Fruit fly (Drosophila melanogaster) whole organism, adult: ENCODE results near the gene NimC3.
A peak's percentile ranks its signal among the peaks of the same experiment; 100 is the strongest.

ENCODE experiments used
- CG11617 ChIP-seq: fragments of 200-800 bp; sonication (Bioruptor generic); optimal IDR thresholded peaks from 2 replicates; lab custom pipeline; 2017; ENCODE audit warnings: mild to moderate bottlenecking, missing biosample characterization, missing genetic modification reagents, missing genetic modification characterization
- CG12768 ChIP-seq: fragments of 200-800 bp; sonication (Bioruptor generic); optimal IDR thresholded peaks from 2 replicates; lab custom pipeline; 2017; ENCODE audit warnings: missing biosample characterization, missing genetic modification characterization, mild to moderate bottlenecking, moderate library complexity, missing genetic modification reagents
- CG14711 ChIP-seq: fragments of 200-800 bp; sonication (Bioruptor generic); optimal IDR thresholded peaks from 2 replicates; lab custom pipeline; 2018; ENCODE audit warnings: missing biosample characterization, mild to moderate bottlenecking, missing genetic modification characterization, moderate library complexity
- CG1620 ChIP-seq: fragments of 200-800 bp; sonication (Bioruptor generic); optimal IDR thresholded peaks from 2 replicates; lab custom pipeline; 2016; ENCODE audit warnings: missing biosample characterization, missing genetic modification characterization
- CG33017 ChIP-seq: fragments of 200-800 bp; sonication (Bioruptor generic); optimal IDR thresholded peaks from 2 replicates; lab custom pipeline; 2018; ENCODE audit warnings: missing biosample characterization, mild to moderate bottlenecking, missing genetic modification characterization, moderate library complexity
- CG5204 ChIP-seq: fragments of 200-800 bp; sonication (Bioruptor generic); optimal IDR thresholded peaks from 2 replicates; lab custom pipeline; 2016; ENCODE audit warnings: missing biosample characterization, missing genetic modification characterization
- CG7045 ChIP-seq: fragments of 200-800 bp; sonication (Bioruptor generic); optimal IDR thresholded peaks from 2 replicates; lab custom pipeline; 2017; ENCODE audit warnings: missing biosample characterization, mild to moderate bottlenecking, missing genetic modification characterization
- CG7101 ChIP-seq: fragments of 200-800 bp; sonication (Bioruptor generic); optimal IDR thresholded peaks from 2 replicates; lab custom pipeline; 2018; ENCODE audit warnings: missing biosample characterization, mild to moderate bottlenecking, missing genetic modification characterization, moderate library complexity
- Clk ChIP-seq: fragments of 200-800 bp; sonication (Bioruptor generic); optimal IDR thresholded peaks from 2 replicates; lab custom pipeline; 2017; ENCODE audit warnings: missing biosample characterization, missing genetic modification characterization
- Crg-1 ChIP-seq: fragments of 200-800 bp; sonication (Bioruptor generic); optimal IDR thresholded peaks from 2 replicates; lab custom pipeline; 2016; ENCODE audit warnings: missing biosample characterization, missing genetic modification characterization
- Hr96 ChIP-seq: fragments of 200-800 bp; sonication (Bioruptor generic); optimal IDR thresholded peaks from 2 replicates; lab custom pipeline; 2016; ENCODE audit warnings: missing biosample characterization, missing genetic modification characterization
- Mnt ChIP-seq: fragments of 200-800 bp; sonication (Bioruptor generic); optimal IDR thresholded peaks from 2 replicates; lab custom pipeline; 2016; ENCODE audit warnings: missing biosample characterization, mild to moderate bottlenecking, missing genetic modification characterization
- bab1 ChIP-seq: fragments of 200-800 bp; sonication (Bioruptor generic); optimal IDR thresholded peaks from 3 replicates; lab custom pipeline; 2019; ENCODE audit warnings: missing biosample characterization, mild to moderate bottlenecking, missing genetic modification characterization, moderate library complexity
- cic ChIP-seq: fragments of 200-800 bp; sonication (Bioruptor generic); optimal IDR thresholded peaks from 2 replicates; lab custom pipeline; 2017; ENCODE audit warnings: missing biosample characterization, mild to moderate bottlenecking, missing genetic modification characterization, moderate library complexity
- cnc ChIP-seq, 2 experiments: fragments of >200 bp; optimal IDR thresholded peaks; 2 replicates each; lab custom pipeline; 2017
- kay ChIP-seq: fragments of 200-800 bp; sonication (Bioruptor generic); peaks from one replicate; lab custom pipeline; 2016; ENCODE audit warnings: missing biosample characterization, missing genetic modification characterization, borderline replicate concordance
- ovo ChIP-seq: fragments of 200-800 bp; sonication (Bioruptor generic); optimal IDR thresholded peaks from 2 replicates; lab custom pipeline; 2016; ENCODE audit warnings: missing biosample characterization, missing genetic modification characterization
- pad ChIP-seq: fragments of 200-800 bp; sonication (Bioruptor generic); optimal IDR thresholded peaks from 3 replicates; lab custom pipeline; 2017; ENCODE audit warnings: missing biosample characterization, missing genetic modification characterization, mild to moderate bottlenecking, moderate library complexity, missing genetic modification reagents
- tj ChIP-seq: fragments of 200-800 bp; sonication (Bioruptor generic); optimal IDR thresholded peaks from 3 replicates; lab custom pipeline; 2017; ENCODE audit warnings: missing biosample characterization, mild to moderate bottlenecking, missing genetic modification characterization, moderate library complexity
- toe ChIP-seq: fragments of 200-800 bp; sonication (Bioruptor generic); optimal IDR thresholded peaks from 2 replicates; lab custom pipeline; 2016; ENCODE audit warnings: missing biosample characterization, missing genetic modification characterization

Gene NimC3

dm6 chr2L:14024051-14024745 lies 4.2 kb upstream of the NimC3 start:
- TF ChIP-seq CG7101 (tag; lab: Kevin White, UChicago) (peak; percentile 94), Hr96 (GFP tag; lab: Kevin White, UChicago) (peak; percentile 94), CG7045 (GFP tag; lab: Kevin White, UChicago) (peak; percentile 97), tj (GFP tag; lab: Kevin White, UChicago) (peak; percentile 62), CG11617 (GFP tag; lab: Kevin White, UChicago) (peak; percentile 82), Crg-1 (GFP tag; lab: Kevin White, UChicago) (peak; percentile 98), CG14711 (peak; percentile 86), CG1620 (GFP tag; lab: Kevin White, UChicago) (peak; percentile 90), CG33017 (tag; lab: Kevin White, UChicago) (peak; percentile 83), CG5204 (GFP tag; lab: Kevin White, UChicago) (peak; percentile 91), kay (GFP tag; lab: Kevin White, UChicago) (peak; percentile 98), CG12768 (GFP tag; lab: Kevin White, UChicago) (peak; percentile 95), cnc (optimal IDR thresholded peaks at IDR 0.05; lab: Kevin White, UChicago) (no peak), ovo (GFP tag; lab: Kevin White, UChicago) (peak; percentile 97), cic (GFP tag; lab: Kevin White, UChicago) (peak; percentile 96), bab1 (GFP tag; lab: Kevin White, UChicago) (no peak), Clk (GFP tag; lab: Kevin White, UChicago) (peak; percentile 91), toe (GFP tag; lab: Kevin White, UChicago) (peak; percentile 85), pad (GFP tag; lab: Kevin White, UChicago) (peak; percentile 89), Mnt (GFP tag; lab: Kevin White, UChicago) (peak; percentile 76)

dm6 chr2L:14023136-14024050 lies 3.4 kb upstream of the NimC3 start:
- no peak for TF ChIP-seq CG7045 (GFP tag; lab: Kevin White, UChicago)
- TF ChIP-seq CG5204 (GFP tag; lab: Kevin White, UChicago): no peak
- no peak for TF ChIP-seq Clk (GFP tag; lab: Kevin White, UChicago)
- TF ChIP-seq tj (GFP tag; lab: Kevin White, UChicago): no peak
- no peak for TF ChIP-seq Crg-1 (GFP tag; lab: Kevin White, UChicago)
- TF ChIP-seq bab1 (GFP tag; lab: Kevin White, UChicago): no peak
- TF ChIP-seq CG7101 (tag; lab: Kevin White, UChicago): no peak
- no peak for TF ChIP-seq CG33017 (tag; lab: Kevin White, UChicago)
- TF ChIP-seq toe (GFP tag; lab: Kevin White, UChicago): no peak
- no peak for TF ChIP-seq ovo (GFP tag; lab: Kevin White, UChicago)
- no peak for TF ChIP-seq pad (GFP tag; lab: Kevin White, UChicago)
- TF ChIP-seq kay (GFP tag; lab: Kevin White, UChicago): peak; percentile 2
- TF ChIP-seq cnc (optimal IDR thresholded peaks at IDR 0.05; lab: Kevin White, UChicago): peak in 1 of 2 experiments; percentile 30
- no peak for TF ChIP-seq CG12768 (GFP tag; lab: Kevin White, UChicago)
- TF ChIP-seq cic (GFP tag; lab: Kevin White, UChicago): no peak

- peak; percentile 20 for TF ChIP-seq CG1620 (GFP tag; lab: Kevin White, UChicago)
- TF ChIP-seq CG7045 (GFP tag; lab: Kevin White, UChicago): peak; percentile 94
- peak; percentile 38 for TF ChIP-seq Mnt (GFP tag; lab: Kevin White, UChicago)
- peak; percentile 88 for TF ChIP-seq CG14711
- TF ChIP-seq cic (GFP tag; lab: Kevin White, UChicago): peak; percentile 28
- TF ChIP-seq CG11617 (GFP tag; lab: Kevin White, UChicago): peak; percentile 81
- TF ChIP-seq Clk (GFP tag; lab: Kevin White, UChicago): peak; percentile 32
- no peak for TF ChIP-seq ovo (GFP tag; lab: Kevin White, UChicago)
- TF ChIP-seq tj (GFP tag; lab: Kevin White, UChicago): peak; percentile 85
- peak; percentile 29 for TF ChIP-seq Hr96 (GFP tag; lab: Kevin White, UChicago)
- peak; percentile 77 for TF ChIP-seq bab1 (GFP tag; lab: Kevin White, UChicago)
- TF ChIP-seq kay (GFP tag; lab: Kevin White, UChicago): peak; percentile 67
- TF ChIP-seq CG12768 (GFP tag; lab: Kevin White, UChicago): peak; percentile 71
- peak; percentile 20 for TF ChIP-seq toe (GFP tag; lab: Kevin White, UChicago)
- TF ChIP-seq CG5204 (GFP tag; lab: Kevin White, UChicago): peak; percentile 64
- peak; percentile 93 for TF ChIP-seq CG33017 (tag; lab: Kevin White, UChicago)
- no peak for TF ChIP-seq Crg-1 (GFP tag; lab: Kevin White, UChicago)
- TF ChIP-seq CG7101 (tag; lab: Kevin White, UChicago): peak; percentile 92
- TF ChIP-seq cnc (optimal IDR thresholded peaks at IDR 0.05; lab: Kevin White, UChicago): no peak
- peak; percentile 57 for TF ChIP-seq pad (GFP tag; lab: Kevin White, UChicago)
These were observed 2.2 kb upstream of the NimC3 start for dm6 chr2L:14022130-14022735.

- TF ChIP-seq kay (GFP tag; lab: Kevin White, UChicago) (no peak), CG14711 (no peak), CG5204 (GFP tag; lab: Kevin White, UChicago) (no peak), pad (GFP tag; lab: Kevin White, UChicago) (peak; percentile 98), Hr96 (GFP tag; lab: Kevin White, UChicago) (no peak), CG33017 (tag; lab: Kevin White, UChicago) (no peak), CG7045 (GFP tag; lab: Kevin White, UChicago) (no peak), ovo (GFP tag; lab: Kevin White, UChicago) (peak; percentile 74)
These were observed 1.7 kb upstream of the NimC3 start for dm6 chr2L:14021646-14022129.
